Worm (Caenorhabditis elegans) whole organism, L3 larva: ENCODE data around the gene dsb-1.

Experiments used
- R02D3.7 ChIP-seq: fragments of 150-350 bp; optimal IDR thresholded peaks from 2 replicates; lab custom pipeline; 2014; ENCODE audit warnings: missing biosample characterization, missing genetic modification characterization
- ama-1 ChIP-seq: fragments of 150-350 bp; optimal IDR thresholded peaks from 2 replicates; lab custom pipeline; 2018
- ceh-82 ChIP-seq: fragments of 150-350 bp; optimal IDR thresholded peaks from 2 replicates; lab custom pipeline; 2014; ENCODE audit warnings: missing biosample characterization, missing genetic modification characterization
- elt-1 ChIP-seq: fragments of 150-350 bp; optimal IDR thresholded peaks from 2 replicates; lab custom pipeline; 2014; ENCODE audit warnings: missing biosample characterization, missing genetic modification characterization
- elt-3 ChIP-seq, 3 experiments: fragments of 150-350 bp in 1 of 3; sonication (generic microtip) in 2 of 3; optimal IDR thresholded peaks; 2 replicates in 2 of 3; 4 replicates in 1 of 3; lab custom pipeline; 2014 to 2017; ENCODE audit warnings: missing biosample characterization in 3 of 3, missing genetic modification characterization in 3 of 3
- fkh-10 ChIP-seq: sonication (generic microtip); optimal IDR thresholded peaks from 2 replicates; lab custom pipeline; 2017; ENCODE audit warnings: missing biosample characterization, missing genetic modification reagents, missing genetic modification characterization
- lin-15B ChIP-seq: fragments of 150-350 bp; optimal IDR thresholded peaks from 2 replicates; lab custom pipeline; 2014; ENCODE audit warnings: missing biosample characterization, missing genetic modification characterization
- mdl-1 ChIP-seq: fragments of 150-350 bp; optimal IDR thresholded peaks from 2 replicates; lab custom pipeline; 2014; ENCODE audit warnings: missing biosample characterization, missing genetic modification characterization
- nhr-12 ChIP-seq: fragments of 150-350 bp; optimal IDR thresholded peaks from 2 replicates; lab custom pipeline; 2014; ENCODE audit warnings: missing biosample characterization, missing genetic modification characterization
- nhr-28 ChIP-seq: fragments of 150-350 bp; optimal IDR thresholded peaks from 2 replicates; lab custom pipeline; 2014; ENCODE audit warnings: missing biosample characterization, missing genetic modification characterization
- snpc-4 ChIP-seq: fragments of 150-350 bp; optimal IDR thresholded peaks from 2 replicates; lab custom pipeline; 2014; ENCODE audit warnings: missing biosample characterization, missing genetic modification characterization
- ztf-11 ChIP-seq: fragments of 150-350 bp; optimal IDR thresholded peaks from 2 replicates; lab custom pipeline; 2014; ENCODE audit warnings: missing biosample characterization, missing genetic modification characterization

DNA sequence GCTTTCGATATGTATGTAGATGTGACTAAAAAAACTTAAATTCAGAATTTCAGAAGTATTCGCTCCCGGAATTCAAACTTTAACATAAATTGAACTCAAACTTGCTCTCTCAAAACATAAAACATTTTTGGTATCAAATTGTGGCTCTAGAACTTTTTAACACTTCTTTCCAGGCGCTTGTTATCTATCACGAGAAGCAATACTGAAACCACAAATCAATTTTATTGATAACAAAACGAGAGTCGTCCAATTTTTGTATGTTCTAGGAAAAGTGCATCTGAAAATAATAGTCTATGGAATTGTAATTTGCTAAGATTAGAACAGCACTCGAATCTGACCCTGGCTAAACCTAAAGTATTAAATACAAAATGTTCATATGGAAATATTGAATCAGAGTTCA lies 29.8 kb upstream of the dsb-1 start:
- TF ChIP-seq ztf-11 (no peak), elt-1 (tag; lab: Kevin White, UChicago) (no peak), nhr-28 (tag; lab: Kevin White, UChicago) (no peak), fkh-10 (GFP tag; lab: Kevin White, UChicago) (no peak), ama-1 (lab: Kevin White, UChicago) (no peak), R02D3.7 (tag; lab: Kevin White, UChicago) (no peak), nhr-12 (tag; lab: Kevin White, UChicago) (no peak), lin-15B (tag; lab: Kevin White, UChicago) (no peak), snpc-4 (tag; lab: Kevin White, UChicago) (no peak), mdl-1 (no peak), elt-3 (tag; optimal IDR thresholded peaks at IDR 0.05; lab: Kevin White, UChicago) (no peak), ceh-82 (tag; lab: Kevin White, UChicago) (no peak)
